Worm (Caenorhabditis elegans): ENCODE results near the gene pars-1.

DNA sequence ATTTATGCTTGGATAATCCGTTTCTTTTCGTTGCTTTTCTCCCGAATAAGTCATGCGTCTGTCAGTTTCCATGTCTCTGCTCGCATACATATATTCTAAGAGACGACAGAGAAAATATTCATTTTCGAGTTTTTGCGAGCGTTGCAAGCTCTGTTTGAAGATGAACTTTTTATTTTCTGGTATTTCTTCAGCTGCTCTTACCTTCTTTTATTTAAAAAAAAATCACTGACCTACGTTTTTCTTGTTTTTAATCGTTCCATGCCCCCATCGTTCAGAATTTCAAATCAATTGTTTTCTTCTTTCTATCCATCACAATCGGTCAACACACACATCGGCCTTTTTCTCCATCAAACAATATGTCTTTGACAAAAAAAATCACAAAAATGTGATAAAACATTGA is 28.3 kb upstream of the pars-1 start:
- no peak for TF ChIP-seq ceh-36 (tag; optimal IDR thresholded peaks at IDR 0.05)
- TF ChIP-seq hmbx-1 (tag; optimal IDR thresholded peaks at IDR 0.05): no peak
